Fruit fly (Drosophila melanogaster): ENCODE results near the gene CG31272.

The CG31272 gene

dm6 chr3R:10784058-10784499 is 24.9 kb upstream of the CG31272 start, which contains the start of the genes mRpL37 and Rbp1 (continued):
- peak; percentile 58 for TF ChIP-seq CG9437 (GFP tag; optimal IDR thresholded peaks at IDR 0.05)
- no peak for TF ChIP-seq BtbVII (GFP tag; optimal IDR thresholded peaks at IDR 0.05)
- TF ChIP-seq CG2712 (tag; optimal IDR thresholded peaks at IDR 0.05) = peak; percentile 89
- TF ChIP-seq CG14860 (GFP tag; IDR thresholded peaks at IDR 0.05; ENCODE audit: partially characterized antibody) = peak; percentile 95
- TF ChIP-seq CG10462 (GFP tag; optimal IDR thresholded peaks at IDR 0.05) = peak; percentile 15
- no peak for TF ChIP-seq Hand (GFP tag; optimal IDR thresholded peaks at IDR 0.05)
- TF ChIP-seq CG8281 (tag; optimal IDR thresholded peaks at IDR 0.05) = no peak
- no peak for TF ChIP-seq pita (GFP tag; optimal IDR thresholded peaks at IDR 0.05)
- no peak for TF ChIP-seq pan (optimal IDR thresholded peaks at IDR 0.05)
- TF ChIP-seq pan (GFP tag; optimal IDR thresholded peaks at IDR 0.05 in 1 of 2, IDR thresholded peaks at IDR 0.05 in 1 of 2) = no peak
- peak; percentile 84 for TF ChIP-seq CG13287 (GFP tag; IDR thresholded peaks at IDR 0.05; ENCODE audit: partially characterized antibody)
- peak; percentile 84 for TF ChIP-seq CG11456 (GFP tag; IDR thresholded peaks at IDR 0.05)
- peak; percentile 50 for TF ChIP-seq pzg (GFP tag; optimal IDR thresholded peaks at IDR 0.05)
- no peak for TF ChIP-seq cas (GFP tag; IDR thresholded peaks at IDR 0.05)
- TF ChIP-seq scrt (GFP tag; optimal IDR thresholded peaks at IDR 0.05) = no peak
- TF ChIP-seq ttk (GFP tag; IDR thresholded peaks at IDR 0.05) = peak; percentile 63
- TF ChIP-seq ken (GFP tag; IDR thresholded peaks at IDR 0.05) = no peak; the same call in 2 of the 3 replicates
- no peak for TF ChIP-seq CkIIα-i1 (GFP tag; IDR thresholded peaks at IDR 0.05)
- TF ChIP-seq CG11398 (GFP tag; optimal IDR thresholded peaks at IDR 0.05) = no peak
- peak; percentile 60; the same call in 2 of the 3 replicates for TF ChIP-seq CG6791 (GFP tag; IDR thresholded peaks at IDR 0.05; ENCODE audit: partially characterized antibody)
- TF ChIP-seq CG9215 (GFP tag; IDR thresholded peaks at IDR 0.05) = peak; percentile 88
- peak; percentile 64; the same call in 1 of the 3 replicates for TF ChIP-seq Mrtf (GFP tag; IDR thresholded peaks at IDR 0.05)
- TF ChIP-seq CG10979 (tag; optimal IDR thresholded peaks at IDR 0.05) = peak; percentile 63
- TF ChIP-seq org-1 (GFP tag; optimal IDR thresholded peaks at IDR 0.05) = no peak
- TF ChIP-seq ems (GFP tag; optimal IDR thresholded peaks at IDR 0.05) = peak; percentile 88
- peak; percentile 1 for TF ChIP-seq CG3838 (GFP tag; optimal IDR thresholded peaks at IDR 0.05)
- peak; percentile 35 for TF ChIP-seq CG8089 (GFP tag; optimal IDR thresholded peaks at IDR 0.05)
- peak; percentile 83 for TF ChIP-seq dmrt11E (tag; optimal IDR thresholded peaks at IDR 0.05)
- TF ChIP-seq knrl (GFP tag; IDR thresholded peaks at IDR 0.05; ENCODE audit: partially characterized antibody) = peak; percentile 96
- no peak for TF ChIP-seq ro (GFP tag; IDR thresholded peaks at IDR 0.05)
- no peak for TF ChIP-seq Myb (GFP tag; optimal IDR thresholded peaks at IDR 0.05)
- TF ChIP-seq odd (GFP tag; optimal IDR thresholded peaks at IDR 0.05) = no peak
- no peak for TF ChIP-seq otp (GFP tag; IDR thresholded peaks at IDR 0.05)
- TF ChIP-seq hb (GFP tag; IDR thresholded peaks at IDR 0.05; ENCODE audit: partially characterized antibody) = peak; percentile 89
- TF ChIP-seq CG11085 (GFP tag; IDR thresholded peaks at IDR 0.05) = peak; percentile 27; the same call in 1 of the 2 replicates
- no peak; the same call in 1 of the 2 replicates for TF ChIP-seq Rx (GFP tag; IDR thresholded peaks at IDR 0.05)
- peak; percentile 94 for TF ChIP-seq CG4404 (GFP tag; IDR thresholded peaks at IDR 0.05)
- peak; percentile 85 for TF ChIP-seq Hr3 (GFP tag; optimal IDR thresholded peaks at IDR 0.05)
- TF ChIP-seq run (tag; optimal IDR thresholded peaks at IDR 0.05) = no peak
- no peak for TF ChIP-seq H2.0 (GFP tag; IDR thresholded peaks at IDR 0.05)
- peak; percentile 50 for TF ChIP-seq jumu (GFP tag; optimal IDR thresholded peaks at IDR 0.05)
- no peak for TF ChIP-seq crc (GFP tag; optimal IDR thresholded peaks at IDR 0.05)
- TF ChIP-seq insv (GFP tag; optimal IDR thresholded peaks at IDR 0.05) = peak in 1 of 2 experiments; percentile 42
- no peak for TF ChIP-seq CG4707 (GFP tag; optimal IDR thresholded peaks at IDR 0.05)
- TF ChIP-seq D19B (GFP tag; optimal IDR thresholded peaks at IDR 0.05) = no peak
- TF ChIP-seq her (GFP tag; optimal IDR thresholded peaks at IDR 0.05) = no peak
- TF ChIP-seq ind (GFP tag; optimal IDR thresholded peaks at IDR 0.05) = peak; percentile 84
- no peak for TF ChIP-seq stc (GFP tag; IDR thresholded peaks at IDR 0.05)
- TF ChIP-seq Dad (GFP tag; optimal IDR thresholded peaks at IDR 0.05) = peak; percentile 24
- no peak for TF ChIP-seq seq (GFP tag; IDR thresholded peaks at IDR 0.05)
- TF ChIP-seq CG34224 (GFP tag; IDR thresholded peaks at IDR 0.05; ENCODE audit: partially characterized antibody) = peak; percentile 79

Data from whole organism, embryonic.